Worm (Caenorhabditis elegans): ENCODE results near the gene clec-141.

The clec-141 gene

DNA sequence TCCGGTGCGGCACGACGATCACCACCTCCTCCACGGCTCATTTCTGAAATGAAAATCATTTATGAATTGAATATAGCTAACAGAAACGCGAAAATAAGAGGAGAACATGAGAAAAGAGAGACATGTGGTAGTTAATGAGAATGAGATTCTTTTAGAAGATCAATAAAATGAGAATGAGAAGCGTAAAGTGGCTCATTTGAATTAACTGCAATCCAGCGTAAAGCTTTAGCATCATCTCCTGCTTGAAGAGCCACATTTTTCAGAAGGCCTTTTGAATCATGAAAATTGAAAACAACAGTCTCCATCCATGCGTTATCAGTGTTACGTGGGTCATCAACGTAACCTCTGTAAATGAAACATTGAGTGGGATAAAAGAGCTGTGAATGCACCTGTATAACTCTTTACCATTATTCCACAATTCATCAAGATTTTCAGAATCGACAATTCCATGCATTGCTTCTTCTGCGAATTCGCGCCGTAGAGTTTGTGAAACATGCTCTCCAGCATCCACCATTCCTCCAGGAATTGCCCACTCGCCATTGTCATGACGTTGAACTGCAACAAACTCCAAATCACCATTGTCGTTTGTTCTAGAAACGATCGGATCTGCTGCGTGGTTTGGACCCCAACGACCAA is 18.5 kb downstream of the clec-141 start, which contains the start of gene rsp-4:
Gene rsp-4, minus strand, starts transcription at position 51 of the 636 bp plus-strand sequence.
- TF ChIP-seq aha-1 (tag) = peak; percentile 94
- TF ChIP-seq ztf-7 (tag; optimal IDR thresholded peaks at IDR 0.05) = no peak
- no peak for TF ChIP-seq lin-1 (GFP tag; IDR thresholded peaks at IDR 0.05)
- no peak for TF ChIP-seq lin-29 (GFP tag; IDR thresholded peaks at IDR 0.05)
- TF ChIP-seq lin-39 (tag; optimal IDR thresholded peaks at IDR 0.05) = no peak

DNA sequence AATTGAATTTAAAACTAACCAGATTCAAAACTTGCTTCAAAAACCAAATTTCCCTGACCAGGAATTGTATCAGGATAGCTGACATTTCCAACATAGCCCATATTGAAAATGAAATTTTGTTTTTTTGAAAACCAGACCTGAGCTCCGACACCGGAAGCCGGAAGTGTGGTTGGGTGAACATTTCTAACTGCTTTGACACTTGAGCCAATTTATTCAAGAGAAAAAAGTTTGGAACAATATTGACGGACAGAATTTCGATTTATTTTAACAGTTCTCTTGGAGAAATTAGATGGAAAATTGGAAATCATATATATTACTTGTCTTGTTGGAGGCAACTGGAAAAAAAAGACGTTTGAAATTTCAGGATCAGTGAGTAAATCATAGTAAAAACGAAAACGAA is 20.2 kb downstream of the clec-141 start, which contains the start of gene ccpp-6:
Gene ccpp-6, minus strand, starts transcription at position 101 of the 400 bp plus-strand sequence.
- peak; percentile 11 for TF ChIP-seq aha-1 (tag)
- 0 out of 2 replicates have a peak, but pooled peaks have one; percentile 16 for TF ChIP-seq lin-38 (GFP tag; IDR thresholded peaks at IDR 0.05)
- TF ChIP-seq mep-1 (tag; optimal IDR thresholded peaks at IDR 0.05) = peak; percentile 25
- TF ChIP-seq saeg-2 (GFP tag; IDR thresholded peaks at IDR 0.05) = no peak
- TF ChIP-seq php-3 (GFP tag; IDR thresholded peaks at IDR 0.05) = no peak
- peak; percentile 0 for TF ChIP-seq ama-1 (optimal IDR thresholded peaks at IDR 0.05)

DNA sequence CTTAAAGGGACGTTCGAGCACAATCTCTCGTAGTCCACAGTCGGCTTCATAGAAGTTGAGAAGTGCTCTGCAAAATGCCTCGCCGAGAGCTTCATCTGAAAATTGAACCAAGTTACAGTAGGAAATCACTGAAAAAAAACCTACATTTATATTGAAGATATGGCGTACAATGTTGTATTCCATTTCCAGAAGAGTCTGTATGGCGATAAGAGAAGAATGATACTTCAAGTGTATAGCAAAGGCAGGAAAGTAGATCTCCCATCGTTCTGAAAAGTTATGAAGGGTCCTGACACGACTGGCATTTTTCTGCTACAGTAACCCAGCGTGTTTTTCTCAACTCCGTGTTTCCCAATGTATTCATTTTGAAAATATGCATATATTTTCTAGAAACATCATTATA is 23.2 kb downstream of the clec-141 start:
- TF ChIP-seq lin-39 (tag; optimal IDR thresholded peaks at IDR 0.05) = no peak
- TF ChIP-seq daf-16 (GFP tag; optimal IDR thresholded peaks at IDR 0.05) = no peak
- peak; percentile 22 for TF ChIP-seq daf-16 (tag; optimal IDR thresholded peaks at IDR 0.05)
- TF ChIP-seq hlh-11 (tag; optimal IDR thresholded peaks at IDR 0.05) = no peak

- TF ChIP-seq hlh-11 (tag; optimal IDR thresholded peaks at IDR 0.05) (peak; percentile 93), vab-7 (GFP tag; IDR thresholded peaks at IDR 0.05) (no peak), ZK546.5 (tag; optimal IDR thresholded peaks at IDR 0.05) (no peak), egl-43 (GFP tag; IDR thresholded peaks at IDR 0.05) (no peak), ama-1 (optimal IDR thresholded peaks at IDR 0.05) (peak; percentile 70), zfp-3 (GFP tag; conservative IDR thresholded peaks at IDR 0.05) (peak; percentile 61; the same call in 1 of the 2 replicates), spr-1 (tag; optimal IDR thresholded peaks at IDR 0.05) (peak; percentile 51), ces-1 (GFP tag; optimal IDR thresholded peaks at IDR 0.05) (no peak), daf-12 (tag; optimal IDR thresholded peaks at IDR 0.05) (no peak), aha-1 (tag) (peak; percentile 99), nhr-48 (tag; optimal IDR thresholded peaks at IDR 0.05) (no peak), F49E8.2 (tag; optimal IDR thresholded peaks at IDR 0.05; ENCODE audit: borderline replicate concordance) (no peak), Y48G9A.11 (GFP tag; IDR thresholded peaks at IDR 0.05) (no peak), daf-19 (GFP tag; conservative IDR thresholded peaks at IDR 0.05) (no peak), snpc-1.2 (GFP tag; IDR thresholded peaks at IDR 0.05) (peak; percentile 58; the same call in 1 of the 2 replicates), tra-1 (GFP tag; IDR thresholded peaks at IDR 0.05) (no peak), duxl-1 (tag; optimal IDR thresholded peaks at IDR 0.05; ENCODE audit: poor library complexity) (peak; percentile 50), sdz-12 (GFP tag; optimal IDR thresholded peaks at IDR 0.05) (no peak), ztf-7 (tag; optimal IDR thresholded peaks at IDR 0.05) (no peak), mes-2 (tag; optimal IDR thresholded peaks at IDR 0.05; ENCODE audit: poor library complexity, severe bottlenecking) (peak; percentile 67), dve-1 (tag; optimal IDR thresholded peaks at IDR 0.05; ENCODE audit: insufficient read depth) (peak; percentile 85), spr-3 (GFP tag; optimal IDR thresholded peaks at IDR 0.05) (peak; percentile 42), lin-13 (GFP tag; optimal IDR thresholded peaks at IDR 0.05) (peak; percentile 54), T26A8.4 (GFP tag; IDR thresholded peaks at IDR 0.05) (peak; percentile 78), lim-7 (GFP tag; IDR thresholded peaks at IDR 0.05) (no peak), arid-1 (GFP tag; conservative IDR thresholded peaks at IDR 0.05) (0 out of 2 replicates have a peak, but pooled peaks have one; percentile 25), R02D3.7 (tag; optimal IDR thresholded peaks at IDR 0.05) (no peak), ctbp-1 (GFP tag; IDR thresholded peaks at IDR 0.05) (no peak), lin-39 (tag; optimal IDR thresholded peaks at IDR 0.05) (no peak), hlh-30 (tag; optimal IDR thresholded peaks at IDR 0.05; ENCODE audit: insufficient read depth) (peak; percentile 83), Y5F2A.4 (GFP tag; optimal IDR thresholded peaks at IDR 0.05) (no peak), F44E2.7 (GFP tag; IDR thresholded peaks at IDR 0.05) (no peak), nhr-6 (tag; optimal IDR thresholded peaks at IDR 0.05) (peak; percentile 93), ceh-82 (tag; optimal IDR thresholded peaks at IDR 0.05) (no peak), dmd-9 (GFP tag; IDR thresholded peaks at IDR 0.05) (no peak)
Measured at ce11 chrII:5379614-5380077, 27.8 kb downstream of the clec-141 start, which contains the start of gene pkc-3. Gene pkc-3 (plus strand): TSS chrII:5380027.
